Fruit fly (Drosophila melanogaster): ENCODE data around the gene CG6999.

Gene CG6999

dm6 chrX:9047725-9048384, 40.3 kb upstream of the CG6999 start (continued):
- TF ChIP-seq tio (GFP tag; optimal IDR thresholded peaks at IDR 0.05) (peak; percentile 1), insv (GFP tag; optimal IDR thresholded peaks at IDR 0.05) (no peak), Atf-2 (GFP tag; optimal IDR thresholded peaks at IDR 0.05) (no peak), CG13123 (GFP tag; optimal IDR thresholded peaks at IDR 0.05) (no peak), CG3407 (GFP tag; optimal IDR thresholded peaks at IDR 0.05) (peak; percentile 56), sima (GFP tag; optimal IDR thresholded peaks at IDR 0.05) (no peak), CG18011 (GFP tag; optimal IDR thresholded peaks at IDR 0.05) (no peak), oc (tag; optimal IDR thresholded peaks at IDR 0.05) (peak; percentile 56), CG31441 (GFP tag; IDR thresholded peaks at IDR 0.05) (peak; percentile 82), CoRest (tag; optimal IDR thresholded peaks at IDR 0.05) (peak; percentile 82), Six4 (GFP tag; optimal IDR thresholded peaks at IDR 0.05) (peak; percentile 34), CG2202 (tag; optimal IDR thresholded peaks at IDR 0.05) (peak; percentile 55), emc (GFP tag; optimal IDR thresholded peaks at IDR 0.05) (no peak), sc (optimal IDR thresholded peaks at IDR 0.05) (no peak), sc (GFP tag; optimal IDR thresholded peaks at IDR 0.05) (peak; percentile 60), CG4424 (GFP tag; optimal IDR thresholded peaks at IDR 0.05) (peak; percentile 67), CG7372 (GFP tag; IDR thresholded peaks at IDR 0.05) (no peak), toy (GFP tag; IDR thresholded peaks at IDR 0.05) (no peak), CG3995 (GFP tag; optimal IDR thresholded peaks at IDR 0.05) (no peak), phol (tag; optimal IDR thresholded peaks at IDR 0.05) (peak; percentile 86), Awh (GFP tag; IDR thresholded peaks at IDR 0.05) (peak; percentile 31; the same call in 1 of the 2 replicates), bab2 (GFP tag; optimal IDR thresholded peaks at IDR 0.05) (peak; percentile 1), CG13424 (tag; optimal IDR thresholded peaks at IDR 0.05) (peak; percentile 82), CG18764 (GFP tag; optimal IDR thresholded peaks at IDR 0.05) (no peak), unc-4 (GFP tag; IDR thresholded peaks at IDR 0.05; ENCODE audit: partially characterized antibody) (no peak), HmgZ (tag; optimal IDR thresholded peaks at IDR 0.05) (no peak), Dll (GFP tag; IDR thresholded peaks at IDR 0.05; ENCODE audit: partially characterized antibody) (no peak), Hmr (GFP tag; optimal IDR thresholded peaks at IDR 0.05) (no peak), wdn (GFP tag; IDR thresholded peaks at IDR 0.05) (no peak), z (GFP tag; IDR thresholded peaks at IDR 0.05) (no peak), Lhr (GFP tag; optimal IDR thresholded peaks at IDR 0.05) (peak; percentile 33), al (GFP tag; IDR thresholded peaks at IDR 0.05) (no peak), jigr1 (GFP tag; IDR thresholded peaks at IDR 0.05) (no peak), CG7963 (GFP tag; IDR thresholded peaks at IDR 0.05; ENCODE audit: partially characterized antibody) (no peak), HHEX (GFP tag; optimal IDR thresholded peaks at IDR 0.05) (no peak), exex (tag; optimal IDR thresholded peaks at IDR 0.05) (no peak), vvl (GFP tag; IDR thresholded peaks at IDR 0.05) (peak; percentile 69), sna (GFP tag; IDR thresholded peaks at IDR 0.05; ENCODE audit: partially characterized antibody) (no peak), Lpt (GFP tag; optimal IDR thresholded peaks at IDR 0.05) (no peak), CG12219 (GFP tag; optimal IDR thresholded peaks at IDR 0.05) (peak; percentile 46), zen2 (GFP tag; IDR thresholded peaks at IDR 0.05; ENCODE audit: partially characterized antibody) (no peak), B-H2 (GFP tag; optimal IDR thresholded peaks at IDR 0.05) (no peak), br (optimal IDR thresholded peaks at IDR 0.05) (no peak)

Data from whole organism, embryonic.